Worm (Caenorhabditis elegans) whole organism, midembryonic: ENCODE results near the gene ptp-8.
A peak's percentile ranks its signal among the peaks of the same experiment; 100 is the strongest.

Experiments
- T22C8.4 ChIP-seq: fragments of 200-800 bp; sonication (Bioruptor generic); IDR thresholded peaks from 2 replicates; pipeline ENCODE4 v1.3.6; 2022; ENCODE audit warnings: missing genetic modification characterization, missing compliant biosample characterization
- cog-1 ChIP-seq: sonication (generic microtip); optimal IDR thresholded peaks from 2 replicates; lab custom pipeline; 2016; ENCODE audit warnings: missing genetic modification characterization, missing compliant biosample characterization
- klf-2 ChIP-seq: fragments of 200-800 bp; sonication (Bioruptor generic); conservative IDR thresholded peaks from 2 replicates; pipeline ENCODE4 v1.3.6; 2022; ENCODE audit warnings: missing genetic modification reagents, missing genetic modification characterization, missing compliant biosample characterization
- med-1 ChIP-seq: sonication (generic microtip); optimal IDR thresholded peaks from 2 replicates; lab custom pipeline; 2017; ENCODE audit warnings: missing genetic modification characterization, mild to moderate bottlenecking, missing compliant biosample characterization, antibody characterized with exemption, missing genetic modification reagents; ENCODE audit not compliant: insufficient read depth
- ref-1 ChIP-seq: fragments of 200-800 bp; sonication (Bioruptor generic); conservative IDR thresholded peaks from 2 replicates; pipeline ENCODE4 v1.3.6; 2022; ENCODE audit warnings: missing genetic modification reagents, missing genetic modification characterization, missing compliant biosample characterization
- tab-1 ChIP-seq: fragments of 200-800 bp; sonication (Bioruptor generic); IDR thresholded peaks from 2 replicates; pipeline ENCODE4 v1.3.6; 2022; ENCODE audit warnings: missing genetic modification characterization, missing compliant biosample characterization
- ztf-23 ChIP-seq: fragments of 200-800 bp; sonication (Bioruptor generic); IDR thresholded peaks from 2 replicates; pipeline ENCODE4 v1.3.6; 2022; ENCODE audit warnings: missing genetic modification reagents, missing genetic modification characterization, missing compliant biosample characterization
- ztf-29 ChIP-seq: fragments of 200-800 bp; sonication (Bioruptor generic); IDR thresholded peaks from 2 replicates; pipeline ENCODE4 v1.3.6; 2022; ENCODE audit warnings: missing genetic modification reagents, missing genetic modification characterization, missing compliant biosample characterization

ce11 chrIV:7386835-7387551, 5.1 kb downstream of the ptp-8 start:
- TF ChIP-seq med-1 (GFP tag; lab: Kevin White, UChicago), result no peak
- no peak for TF ChIP-seq tab-1 (GFP tag; lab: Robert Waterston, UW)
- TF ChIP-seq ref-1, result no peak
- no peak for TF ChIP-seq ztf-23 (GFP tag; lab: Robert Waterston, UW)
- TF ChIP-seq cog-1 (tag; lab: Kevin White, UChicago), result peak; percentile 24
- TF ChIP-seq ztf-29 (GFP tag; lab: Robert Waterston, UW), result no peak
- TF ChIP-seq T22C8.4 (GFP tag; lab: Robert Waterston, UW), result no peak
- TF ChIP-seq klf-2 (GFP tag; lab: Robert Waterston, UW), result no peak
